Worm (Caenorhabditis elegans): ENCODE data around the gene F14F7.7.

Gene F14F7.7

ce11 chrIII:13004316-13004715 is 26.4 kb upstream of the F14F7.7 start:
- TF ChIP-seq mdl-1 (tag; optimal IDR thresholded peaks at IDR 0.05) (no peak), isw-1 (GFP tag; IDR thresholded peaks at IDR 0.05) (no peak), unc-98 (GFP tag; IDR thresholded peaks at IDR 0.05) (no peak)

ce11 chrIII:13005161-13005560 is 25.5 kb upstream of the F14F7.7 start, which contains the start of gene snf-7:
TSS of gene snf-7 (plus strand) at chrIII:13005461.
- TF ChIP-seq C34B4.2 (tag; optimal IDR thresholded peaks at IDR 0.05): no peak
- TF ChIP-seq tbx-2 (tag; optimal IDR thresholded peaks at IDR 0.05): no peak
- no peak for TF ChIP-seq aha-1 (tag; optimal IDR thresholded peaks at IDR 0.05)
- TF ChIP-seq nhr-19 (GFP tag; conservative IDR thresholded peaks at IDR 0.05): no peak
- TF ChIP-seq lin-15B (tag; optimal IDR thresholded peaks at IDR 0.05): no peak

DNA sequence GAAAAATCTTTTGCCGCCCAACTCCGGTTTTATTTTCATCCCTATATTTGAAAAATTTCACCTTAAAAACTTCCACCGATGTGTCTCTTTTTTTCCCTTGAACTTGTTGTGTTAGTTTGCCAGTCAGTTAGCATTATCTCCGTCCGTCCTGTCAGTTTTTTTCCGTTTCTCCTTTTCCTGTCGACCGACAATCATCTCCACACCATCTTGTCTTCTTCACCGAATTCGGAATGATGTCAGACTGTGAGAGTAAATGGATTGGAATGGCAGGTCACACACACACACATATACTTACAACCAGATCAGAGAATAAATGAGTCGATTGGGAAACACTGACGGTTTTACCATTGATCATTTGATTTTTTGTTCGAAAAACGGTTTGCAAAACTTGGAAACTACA is 18.8 kb upstream of the F14F7.7 start:
- TF ChIP-seq mep-1 (tag; optimal IDR thresholded peaks at IDR 0.05) (peak; percentile 8), rnt-1 (tag; optimal IDR thresholded peaks at IDR 0.05) (no peak), nhr-77 (tag; optimal IDR thresholded peaks at IDR 0.05) (no peak), lir-3 (tag; optimal IDR thresholded peaks at IDR 0.05; ENCODE audit: poor library complexity) (no peak), ces-1 (GFP tag; optimal IDR thresholded peaks at IDR 0.05) (no peak), lsy-2 (tag; optimal IDR thresholded peaks at IDR 0.05) (peak in 1 of 2 experiments; percentile 49), fos-1 (tag; optimal IDR thresholded peaks at IDR 0.05) (no peak), elt-3 (tag; optimal IDR thresholded peaks at IDR 0.05) (peak in 1 of 6 experiments; percentile 65), swsn-7 (tag; optimal IDR thresholded peaks at IDR 0.05) (no peak), hpl-2 (GFP tag; optimal IDR thresholded peaks at IDR 0.05) (no peak), mef-2 (tag; optimal IDR thresholded peaks at IDR 0.05) (no peak), egl-27 (tag; optimal IDR thresholded peaks at IDR 0.05) (no peak), egl-13 (tag; optimal IDR thresholded peaks at IDR 0.05) (no peak), ceh-90 (tag; optimal IDR thresholded peaks at IDR 0.05) (no peak), ceh-88 (GFP tag; IDR thresholded peaks at IDR 0.05) (no peak), ceh-82 (tag; optimal IDR thresholded peaks at IDR 0.05) (no peak), efl-1 (optimal IDR thresholded peaks at IDR 0.05) (no peak), efl-1 (GFP tag; optimal IDR thresholded peaks at IDR 0.05 in 1 of 2) (peak in 1 of 2 experiments; percentile 92), ceh-8 (GFP tag; optimal IDR thresholded peaks at IDR 0.05) (no peak), dpl-1 (GFP tag; optimal IDR thresholded peaks at IDR 0.05) (no peak), zag-1 (tag; optimal IDR thresholded peaks at IDR 0.05) (no peak), lin-35 (GFP tag; optimal IDR thresholded peaks at IDR 0.05) (peak in 1 of 2 experiments; percentile 24), C16A3.4 (tag; optimal IDR thresholded peaks at IDR 0.05) (no peak), unc-98 (GFP tag; IDR thresholded peaks at IDR 0.05) (no peak), xbp-1 (tag; optimal IDR thresholded peaks at IDR 0.05) (no peak), unc-130 (tag; optimal IDR thresholded peaks at IDR 0.05) (peak; percentile 35), lin-39 (tag; optimal IDR thresholded peaks at IDR 0.05) (no peak), snpc-4 (tag; optimal IDR thresholded peaks at IDR 0.05) (no peak), hlh-4 (tag; optimal IDR thresholded peaks at IDR 0.05) (no peak), alr-1 (tag; optimal IDR thresholded peaks at IDR 0.05; ENCODE audit: borderline replicate concordance) (no peak), C04F5.9 (tag; optimal IDR thresholded peaks at IDR 0.05) (no peak), nhr-12 (tag; optimal IDR thresholded peaks at IDR 0.05) (no peak), mab-9 (GFP tag; IDR thresholded peaks at IDR 0.05) (no peak), blmp-1 (tag; optimal IDR thresholded peaks at IDR 0.05) (peak; percentile 85), F16B12.6 (tag; optimal IDR thresholded peaks at IDR 0.05) (no peak), lin-14 (GFP tag; optimal IDR thresholded peaks at IDR 0.05) (peak; percentile 84), skn-1 (tag; optimal IDR thresholded peaks at IDR 0.05) (no peak), sptf-1 (tag; optimal IDR thresholded peaks at IDR 0.05) (no peak), nhr-11 (tag; optimal IDR thresholded peaks at IDR 0.05) (no peak), ceh-63 (GFP tag; optimal IDR thresholded peaks at IDR 0.05) (no peak), lin-15B (tag; optimal IDR thresholded peaks at IDR 0.05) (no peak), unc-62 (GFP tag; optimal IDR thresholded peaks at IDR 0.05) (no peak), nhr-20 (tag; optimal IDR thresholded peaks at IDR 0.05) (peak; percentile 75), nhr-28 (tag; optimal IDR thresholded peaks at IDR 0.05) (no peak), nhr-90 (tag; optimal IDR thresholded peaks at IDR 0.05; ENCODE audit: poor library complexity) (peak; percentile 15)

Measured in whole organism, L1 larva.